Fruit fly (Drosophila melanogaster) whole organism, embryonic: ENCODE results near the gene Dpp10.

ENCODE experiments used
- Antp ChIP-seq: fragments of 200-800 bp; sonication (Bioruptor generic); optimal IDR thresholded peaks from 3 replicates; lab custom pipeline; 2016; ENCODE audit warnings: missing biosample characterization, missing genetic modification characterization
- B-H1 ChIP-seq: fragments of 200-800 bp; sonication (Bioruptor generic); IDR thresholded peaks from 3 replicates; pipeline ENCODE4 v1.3.6; 2022; ENCODE audit warnings: missing biosample characterization, missing genetic modification characterization
- B-H2 ChIP-seq: fragments of 200-800 bp; sonication (Bioruptor generic); optimal IDR thresholded peaks from 2 replicates; lab custom pipeline; 2018; ENCODE audit warnings: missing biosample characterization, mild to moderate bottlenecking, missing genetic modification characterization
- CG10565 ChIP-seq: fragments of 200-800 bp; sonication (Bioruptor generic); optimal IDR thresholded peaks from 3 replicates; lab custom pipeline; 2016; ENCODE audit warnings: missing biosample characterization, mild to moderate bottlenecking, missing genetic modification characterization
- CG10979 ChIP-seq: fragments of 200-800 bp; sonication (Bioruptor generic); optimal IDR thresholded peaks from 2 replicates; lab custom pipeline; 2018; ENCODE audit warnings: missing biosample characterization, mild to moderate bottlenecking, missing genetic modification characterization, moderate library complexity
- CG12769 ChIP-seq: fragments of 200-800 bp; sonication (Bioruptor generic); optimal IDR thresholded peaks from 2 replicates; lab custom pipeline; 2019; ENCODE audit warnings: missing biosample characterization, mild to moderate bottlenecking, missing genetic modification characterization, moderate library complexity
- CG13424 ChIP-seq: fragments of 200-800 bp; sonication (Bioruptor generic); optimal IDR thresholded peaks from 2 replicates; lab custom pipeline; 2019; ENCODE audit warnings: missing biosample characterization, mild to moderate bottlenecking, missing genetic modification characterization, moderate library complexity
- CG13624 ChIP-seq: fragments of 200-800 bp; sonication (Bioruptor generic); optimal IDR thresholded peaks from 2 replicates; lab custom pipeline; 2016; ENCODE audit warnings: missing biosample characterization, missing genetic modification characterization
- CG14050 ChIP-seq: fragments of 200-800 bp; sonication (Bioruptor generic); IDR thresholded peaks from 3 replicates; pipeline ENCODE4 v1.3.6; 2022; ENCODE audit warnings: missing biosample characterization, missing genetic modification characterization
- CG14710 ChIP-seq: fragments of 200-800 bp; sonication (Bioruptor generic); optimal IDR thresholded peaks from 3 replicates; lab custom pipeline; 2019; ENCODE audit warnings: missing biosample characterization, mild to moderate bottlenecking, missing genetic modification characterization, moderate library complexity
- CG14860 ChIP-seq: fragments of 200-800 bp; sonication (Bioruptor generic); IDR thresholded peaks from 3 replicates; pipeline ENCODE4 v1.3.6; 2022; ENCODE audit warnings: missing biosample characterization, missing genetic modification characterization; ENCODE audit not compliant: partially characterized antibody
- CG1603 ChIP-seq: fragments of 200-800 bp; sonication (Bioruptor generic); optimal IDR thresholded peaks from 2 replicates; lab custom pipeline; 2019; ENCODE audit warnings: missing biosample characterization, mild to moderate bottlenecking, missing genetic modification characterization, moderate library complexity
- CG17568 ChIP-seq: fragments of 200-800 bp; sonication (Bioruptor generic); optimal IDR thresholded peaks from 2 replicates; lab custom pipeline; 2018; ENCODE audit warnings: missing biosample characterization, mild to moderate bottlenecking, missing genetic modification characterization, moderate library complexity
- CG1792 ChIP-seq: fragments of 200-800 bp; sonication (Bioruptor generic); optimal IDR thresholded peaks from 2 replicates; lab custom pipeline; 2016; ENCODE audit warnings: missing biosample characterization, missing genetic modification characterization
- CG2199 ChIP-seq: fragments of 200-800 bp; sonication (Bioruptor generic); IDR thresholded peaks from 3 replicates; pipeline ENCODE4 v1.3.6; 2022; ENCODE audit warnings: missing biosample characterization, missing genetic modification characterization
- CG2889 ChIP-seq: fragments of 200-800 bp; sonication (Bioruptor generic); IDR thresholded peaks from 3 replicates; pipeline ENCODE4 v1.3.6; 2022; ENCODE audit warnings: missing biosample characterization, missing genetic modification characterization
- CG32532 ChIP-seq: fragments of 200-800 bp; sonication (Bioruptor generic); IDR thresholded peaks from 2 replicates; pipeline ENCODE4 v1.3.6; 2022; ENCODE audit warnings: missing biosample characterization, missing genetic modification characterization
- CG3407 ChIP-seq: fragments of 200-800 bp; sonication (Bioruptor generic); optimal IDR thresholded peaks from 2 replicates; lab custom pipeline; 2018; ENCODE audit warnings: missing biosample characterization, mild to moderate bottlenecking, missing genetic modification characterization
- CG43689 ChIP-seq: fragments of 200-800 bp; sonication (Bioruptor generic); IDR thresholded peaks from 2 replicates; pipeline ENCODE4 v1.3.6; 2022; ENCODE audit warnings: missing biosample characterization, missing genetic modification characterization
- CG5245 ChIP-seq: fragments of 200-800 bp; sonication (Bioruptor generic); optimal IDR thresholded peaks from 3 replicates; lab custom pipeline; 2016; ENCODE audit warnings: missing biosample characterization, missing genetic modification characterization
- CG6683 ChIP-seq: fragments of 200-800 bp; sonication (Bioruptor generic); optimal IDR thresholded peaks from 2 replicates; lab custom pipeline; 2017; ENCODE audit warnings: missing biosample characterization, mild to moderate bottlenecking, missing genetic modification characterization, missing genetic modification reagents
- CG6854 ChIP-seq: fragments of 200-800 bp; sonication (Bioruptor generic); optimal IDR thresholded peaks from 3 replicates; lab custom pipeline; 2017; ENCODE audit warnings: missing biosample characterization, mild to moderate bottlenecking, missing genetic modification characterization
- CG8478 ChIP-seq: fragments of >200 bp; optimal IDR thresholded peaks from 2 replicates; lab custom pipeline; 2018
- CG8765 ChIP-seq: fragments of 200-800 bp; sonication (Bioruptor generic); IDR thresholded peaks from 2 replicates; pipeline ENCODE4 v1.3.6; 2022; ENCODE audit warnings: missing biosample characterization, missing genetic modification characterization
- D19B ChIP-seq: fragments of 200-800 bp; sonication (Bioruptor generic); optimal IDR thresholded peaks from 2 replicates; lab custom pipeline; 2017; ENCODE audit warnings: missing biosample characterization, mild to moderate bottlenecking, missing genetic modification characterization
- E2f1 ChIP-seq: fragments of 200-800 bp; sonication (Bioruptor generic); IDR thresholded peaks from 2 replicates; pipeline ENCODE4 v1.3.6; 2022; ENCODE audit warnings: missing biosample characterization, missing genetic modification characterization
- Pdp1 ChIP-seq, 2 experiments: fragments of 200-800 bp; sonication (Bioruptor generic); optimal IDR thresholded peaks; 3 replicates each; lab custom pipeline; 2016; ENCODE audit warnings: missing biosample characterization in 2 of 2, missing genetic modification characterization in 2 of 2, mild to moderate bottlenecking in 1 of 2, moderate library complexity in 1 of 2
- Rx ChIP-seq: fragments of 200-800 bp; sonication (Bioruptor generic); IDR thresholded peaks from 2 replicates; pipeline ENCODE4 v1.3.6; 2022; ENCODE audit warnings: missing biosample characterization, missing genetic modification characterization
- Scr ChIP-seq: fragments of 200-800 bp; sonication (Bioruptor generic); IDR thresholded peaks from 2 replicates; pipeline ENCODE4 v1.3.6; 2022; ENCODE audit warnings: missing biosample characterization, missing genetic modification characterization; ENCODE audit not compliant: partially characterized antibody
- Side ChIP-seq: fragments of 200-800 bp; sonication (Bioruptor generic); optimal IDR thresholded peaks from 2 replicates; lab custom pipeline; 2016; ENCODE audit warnings: missing biosample characterization, missing genetic modification characterization
- Sin3A ChIP-seq: fragments of >200 bp; optimal IDR thresholded peaks from 2 replicates; lab custom pipeline; 2018
- Spps ChIP-seq: fragments of 200-800 bp; sonication (Bioruptor generic); optimal IDR thresholded peaks from 2 replicates; lab custom pipeline; 2018; ENCODE audit warnings: missing biosample characterization, mild to moderate bottlenecking, missing genetic modification characterization
- cato ChIP-seq: fragments of 200-800 bp; sonication (Bioruptor generic); optimal IDR thresholded peaks from 2 replicates; lab custom pipeline; 2016; ENCODE audit warnings: missing biosample characterization, missing genetic modification characterization, borderline replicate concordance
- dati ChIP-seq: fragments of 200-800 bp; sonication (Bioruptor generic); IDR thresholded peaks from 2 replicates; pipeline ENCODE4 v1.3.6; 2022; ENCODE audit warnings: missing biosample characterization, missing genetic modification characterization
- dpn ChIP-seq, 2 experiments: fragments of 200-800 bp; sonication (Bioruptor generic); optimal IDR thresholded peaks; 3 replicates each; lab custom pipeline; 2016; ENCODE audit warnings: missing biosample characterization in 2 of 2, missing genetic modification characterization in 2 of 2
- emc ChIP-seq: fragments of 200-800 bp; sonication (Bioruptor generic); optimal IDR thresholded peaks from 2 replicates; lab custom pipeline; 2016; ENCODE audit warnings: missing biosample characterization, missing genetic modification characterization
- hbn ChIP-seq: fragments of 200-800 bp; sonication (Bioruptor generic); IDR thresholded peaks from 2 replicates; pipeline ENCODE4 v1.3.6; 2022; ENCODE audit warnings: missing biosample characterization, missing genetic modification characterization; ENCODE audit not compliant: partially characterized antibody
- lab ChIP-seq: fragments of 200-800 bp; sonication (Bioruptor generic); optimal IDR thresholded peaks from 3 replicates; lab custom pipeline; 2017; ENCODE audit warnings: missing biosample characterization, missing genetic modification characterization, mild to moderate bottlenecking, moderate library complexity, missing genetic modification reagents
- p53 ChIP-seq: fragments of 200-800 bp; sonication (Bioruptor generic); optimal IDR thresholded peaks from 2 replicates; lab custom pipeline; 2016; ENCODE audit warnings: missing biosample characterization, missing genetic modification characterization
- pho ChIP-seq: fragments of 200-800 bp; sonication (Bioruptor generic); optimal IDR thresholded peaks from 2 replicates; lab custom pipeline; 2016; ENCODE audit warnings: missing biosample characterization, missing genetic modification characterization
- phol ChIP-seq: fragments of 200-800 bp; sonication (Bioruptor generic); optimal IDR thresholded peaks from 3 replicates; lab custom pipeline; 2018; ENCODE audit warnings: missing biosample characterization, mild to moderate bottlenecking, missing genetic modification characterization, moderate library complexity
- psq ChIP-seq: fragments of 200-800 bp; sonication (Bioruptor generic); optimal IDR thresholded peaks from 2 replicates; lab custom pipeline; 2017; ENCODE audit warnings: missing biosample characterization, missing genetic modification characterization
- repo ChIP-seq: fragments of 200-800 bp; sonication (Bioruptor generic); optimal IDR thresholded peaks from 2 replicates; lab custom pipeline; 2016; ENCODE audit warnings: missing biosample characterization, missing genetic modification characterization
- rib ChIP-seq: fragments of 200-800 bp; sonication (Bioruptor generic); IDR thresholded peaks from 2 replicates; pipeline ENCODE4 v1.3.6; 2022; ENCODE audit warnings: missing biosample characterization, missing genetic modification characterization
- schlank ChIP-seq: fragments of 200-800 bp; sonication (Bioruptor generic); optimal IDR thresholded peaks from 2 replicates; lab custom pipeline; 2018; ENCODE audit warnings: missing biosample characterization, mild to moderate bottlenecking, missing genetic modification characterization
- scrt ChIP-seq: fragments of 200-800 bp; sonication (Bioruptor generic); optimal IDR thresholded peaks from 2 replicates; lab custom pipeline; 2018; ENCODE audit warnings: missing biosample characterization, mild to moderate bottlenecking, missing genetic modification characterization, moderate library complexity
- tna ChIP-seq: fragments of 200-800 bp; sonication (Bioruptor generic); IDR thresholded peaks from 2 replicates; pipeline ENCODE4 v1.3.6; 2022; ENCODE audit warnings: missing biosample characterization, missing genetic modification characterization; ENCODE audit not compliant: partially characterized antibody
- trem ChIP-seq: fragments of 200-800 bp; optimal IDR thresholded peaks from 3 replicates; lab custom pipeline; 2019; ENCODE audit warnings: missing biosample characterization, mild to moderate bottlenecking, missing genetic modification characterization, moderate library complexity
- trh ChIP-seq: fragments of 200-800 bp; sonication (Bioruptor generic); optimal IDR thresholded peaks from 2 replicates; lab custom pipeline; 2016; ENCODE audit warnings: missing biosample characterization, missing genetic modification characterization
- vnd ChIP-seq: fragments of 200-800 bp; sonication (Bioruptor generic); IDR thresholded peaks from 3 replicates; pipeline ENCODE4 v1.3.6; 2022; ENCODE audit warnings: missing biosample characterization, missing genetic modification characterization; ENCODE audit not compliant: partially characterized antibody
- wek ChIP-seq: fragments of 200-800 bp; sonication (Bioruptor generic); optimal IDR thresholded peaks from 3 replicates; lab custom pipeline; 2018; ENCODE audit warnings: missing biosample characterization, mild to moderate bottlenecking, missing genetic modification characterization, moderate library complexity

Dpp10 gene

dm6 chr2L:6649085-6649754, 48.4 kb upstream of the Dpp10 start, which contains the start of the genes CG31635 and Tango1 (continued):
- no peak for TF ChIP-seq CG17568 (GFP tag; lab: Kevin White, UChicago)
- TF ChIP-seq CG3407, result no peak
- TF ChIP-seq dpn (GFP tag; optimal IDR thresholded peaks at IDR 0.05; lab: Kevin White, UChicago), result no peak
- TF ChIP-seq Scr, result no peak
- peak; percentile 61 for TF ChIP-seq phol
- TF ChIP-seq cato (GFP tag; lab: Kevin White, UChicago), result no peak
- TF ChIP-seq CG13624 (GFP tag; lab: Kevin White, UChicago), result peak; percentile 36
- peak; percentile 19; the same call in 1 of the 2 replicates for TF ChIP-seq E2f1 (GFP tag; lab: Robert Waterston, UW)
- no peak for TF ChIP-seq CG14860 (GFP tag; lab: Robert Waterston, UW)
- peak; percentile 81 for TF ChIP-seq CG14710 (tag; lab: Kevin White, UChicago)
- TF ChIP-seq CG14050 (GFP tag; lab: Robert Waterston, UW), result no peak
- no peak for TF ChIP-seq repo (GFP tag; lab: Kevin White, UChicago)
- TF ChIP-seq scrt (GFP tag; lab: Kevin White, UChicago), result no peak
- TF ChIP-seq CG32532 (GFP tag; lab: Robert Waterston, UW), result no peak
- no peak for TF ChIP-seq CG12769 (tag; lab: Kevin White, UChicago)
- no peak for TF ChIP-seq CG1792
- TF ChIP-seq CG2889 (GFP tag; lab: Robert Waterston, UW), result no peak
- TF ChIP-seq Rx (GFP tag; lab: Robert Waterston, UW), result no peak
- no peak for TF ChIP-seq rib (GFP tag; lab: Robert Waterston, UW)
- no peak for TF ChIP-seq p53 (GFP tag; lab: Kevin White, UChicago)
- no peak for TF ChIP-seq CG6683 (GFP tag; lab: Kevin White, UChicago)
- no peak for TF ChIP-seq CG10979 (tag; lab: Kevin White, UChicago)
- TF ChIP-seq CG6854 (GFP tag; lab: Kevin White, UChicago), result no peak
- TF ChIP-seq vnd, result no peak
- no peak for TF ChIP-seq Side (GFP tag; lab: Kevin White, UChicago)
- no peak for TF ChIP-seq CG10565 (GFP tag; lab: Kevin White, UChicago)
- no peak for TF ChIP-seq CG2199 (GFP tag; lab: Robert Waterston, UW)
- no peak for TF ChIP-seq wek (GFP tag; lab: Kevin White, UChicago)
- no peak for TF ChIP-seq Spps
- no peak for TF ChIP-seq CG1603
- no peak for TF ChIP-seq D19B (GFP tag; lab: Kevin White, UChicago)
- TF ChIP-seq hbn (GFP tag; lab: Robert Waterston, UW), result no peak
- peak; percentile 35 to 37 for TF ChIP-seq Pdp1 (GFP tag; optimal IDR thresholded peaks at IDR 0.05; lab: Kevin White, UChicago)
- no peak for TF ChIP-seq CG8765
- TF ChIP-seq lab (GFP tag; lab: Kevin White, UChicago), result no peak
- TF ChIP-seq tna (GFP tag; lab: Robert Waterston, UW), result no peak
- TF ChIP-seq B-H1, result no peak
- peak; percentile 76 for TF ChIP-seq trem (tag; lab: Kevin White, UChicago)
- no peak for TF ChIP-seq trh (GFP tag; lab: Kevin White, UChicago)
- no peak for TF ChIP-seq B-H2
- TF ChIP-seq pho (GFP tag; lab: Kevin White, UChicago), result no peak
- no peak for TF ChIP-seq CG8478
- TF ChIP-seq CG5245, result no peak
- peak; percentile 13 for TF ChIP-seq Antp
- no peak for TF ChIP-seq CG43689 (GFP tag; lab: Robert Waterston, UW)
- peak; percentile 7 for TF ChIP-seq CG13424 (tag; lab: Kevin White, UChicago)
- peak; percentile 98 for TF ChIP-seq Sin3A (lab: Kevin White, UChicago)
- no peak for TF ChIP-seq psq (GFP tag; lab: Kevin White, UChicago)
- TF ChIP-seq schlank, result no peak
- TF ChIP-seq emc, result no peak
- no peak for TF ChIP-seq dati
